Worm (Caenorhabditis elegans) whole organism, L3 larva: Measurements from ENCODE around the gene clec-161.

Experiments used
- R02D3.7 ChIP-seq: fragments of 150-350 bp; optimal IDR thresholded peaks from 2 replicates; lab custom pipeline; 2014; ENCODE audit warnings: missing biosample characterization, missing genetic modification characterization
- ZK546.5 ChIP-seq: sonication (generic microtip); optimal IDR thresholded peaks from 2 replicates; lab custom pipeline; 2017; ENCODE audit warnings: missing biosample characterization, missing genetic modification characterization
- ceh-82 ChIP-seq: fragments of 150-350 bp; optimal IDR thresholded peaks from 2 replicates; lab custom pipeline; 2014; ENCODE audit warnings: missing biosample characterization, missing genetic modification characterization
- ceh-9 ChIP-seq: sonication (generic microtip); optimal IDR thresholded peaks from 2 replicates; lab custom pipeline; 2018; ENCODE audit warnings: missing biosample characterization, missing genetic modification characterization
- daf-12 ChIP-seq: fragments of 150-350 bp; optimal IDR thresholded peaks from 2 replicates; lab custom pipeline; 2014; ENCODE audit warnings: missing biosample characterization, missing genetic modification reagents, missing genetic modification characterization
- egl-27 ChIP-seq: sonication (generic microtip); optimal IDR thresholded peaks from 4 replicates; lab custom pipeline; 2017; ENCODE audit warnings: missing biosample characterization, missing genetic modification reagents, missing genetic modification characterization
- egl-5 ChIP-seq: fragments of 150-350 bp; optimal IDR thresholded peaks from 2 replicates; lab custom pipeline; 2017; ENCODE audit warnings: missing biosample characterization, missing genetic modification reagents, missing genetic modification characterization, inconsistent platforms
- elt-2 ChIP-seq: sonication (generic microtip); optimal IDR thresholded peaks from 2 replicates; lab custom pipeline; 2016; ENCODE audit warnings: missing genetic modification reagents, mild to moderate bottlenecking, missing genetic modification characterization, missing compliant biosample characterization
- elt-3 ChIP-seq, 3 experiments: fragments of 150-350 bp in 1 of 3; sonication (generic microtip) in 2 of 3; optimal IDR thresholded peaks; 2 replicates in 2 of 3; 4 replicates in 1 of 3; lab custom pipeline; 2014 to 2017; ENCODE audit warnings: missing biosample characterization in 3 of 3, missing genetic modification characterization in 3 of 3
- eor-1 ChIP-seq, 2 experiments: fragments of 150-350 bp; optimal IDR thresholded peaks; 2 replicates each; lab custom pipeline; 2014 to 2018; ENCODE audit warnings: missing biosample characterization in 2 of 2, missing genetic modification characterization in 2 of 2
- fkh-10 ChIP-seq: sonication (generic microtip); optimal IDR thresholded peaks from 2 replicates; lab custom pipeline; 2017; ENCODE audit warnings: missing biosample characterization, missing genetic modification reagents, missing genetic modification characterization
- fos-1 ChIP-seq: fragments of 150-350 bp; optimal IDR thresholded peaks from 2 replicates; lab custom pipeline; 2014; ENCODE audit warnings: missing biosample characterization, missing genetic modification characterization
- hmg-11 ChIP-seq: sonication (generic microtip); optimal IDR thresholded peaks from 2 replicates; lab custom pipeline; 2016; ENCODE audit warnings: missing genetic modification characterization, missing compliant biosample characterization
- jun-1 ChIP-seq: fragments of 150-350 bp; optimal IDR thresholded peaks from 2 replicates; lab custom pipeline; 2014; ENCODE audit warnings: missing biosample characterization, missing genetic modification reagents, missing genetic modification characterization
- lin-15B ChIP-seq: fragments of 150-350 bp; optimal IDR thresholded peaks from 2 replicates; lab custom pipeline; 2014; ENCODE audit warnings: missing biosample characterization, missing genetic modification characterization
- lsy-12 ChIP-seq: sonication (generic microtip); optimal IDR thresholded peaks from 2 replicates; lab custom pipeline; 2016; ENCODE audit warnings: mild to moderate bottlenecking, missing genetic modification characterization, missing compliant biosample characterization
- mml-1 ChIP-seq: fragments of 150-350 bp; sonication (generic microtip); optimal IDR thresholded peaks from 3 replicates; lab custom pipeline; 2014; ENCODE audit warnings: missing biosample characterization, missing genetic modification characterization
- nfya-1 ChIP-seq: sonication (generic microtip); optimal IDR thresholded peaks from 2 replicates; lab custom pipeline; 2017; ENCODE audit warnings: missing genetic modification characterization, mild to moderate bottlenecking, missing compliant biosample characterization, antibody characterized with exemption, moderate library complexity; ENCODE audit not compliant: insufficient read depth
- nhr-11 ChIP-seq: fragments of 150-350 bp; optimal IDR thresholded peaks from 2 replicates; lab custom pipeline; 2014; ENCODE audit warnings: missing biosample characterization, missing genetic modification characterization
- nhr-12 ChIP-seq: fragments of 150-350 bp; optimal IDR thresholded peaks from 2 replicates; lab custom pipeline; 2014; ENCODE audit warnings: missing biosample characterization, missing genetic modification characterization
- nhr-23 ChIP-seq: fragments of 150-350 bp; optimal IDR thresholded peaks from 2 replicates; lab custom pipeline; 2014; ENCODE audit warnings: missing biosample characterization, missing genetic modification reagents, missing genetic modification characterization
- nhr-237 ChIP-seq: fragments of 150-350 bp; optimal IDR thresholded peaks from 2 replicates; lab custom pipeline; 2014; ENCODE audit warnings: missing biosample characterization, missing genetic modification characterization
- nhr-25 ChIP-seq: sonication (generic microtip); optimal IDR thresholded peaks from 2 replicates; lab custom pipeline; 2017; ENCODE audit warnings: missing biosample characterization, missing genetic modification characterization
- nhr-28 ChIP-seq: fragments of 150-350 bp; optimal IDR thresholded peaks from 2 replicates; lab custom pipeline; 2014; ENCODE audit warnings: missing biosample characterization, missing genetic modification characterization
- nhr-43 ChIP-seq: sonication (generic microtip); optimal IDR thresholded peaks from 2 replicates; lab custom pipeline; 2016; ENCODE audit warnings: mild to moderate bottlenecking, missing genetic modification characterization, missing compliant biosample characterization; ENCODE audit not compliant: poor library complexity, severe bottlenecking
- nhr-67 ChIP-seq: fragments of 150-350 bp; optimal IDR thresholded peaks from 2 replicates; lab custom pipeline; 2014; ENCODE audit warnings: missing biosample characterization, missing genetic modification characterization
- nhr-76 ChIP-seq: fragments of 150-350 bp; sonication (generic microtip); optimal IDR thresholded peaks from 5 replicates; lab custom pipeline; 2014; ENCODE audit warnings: missing biosample characterization, missing genetic modification characterization
- nhr-77 ChIP-seq: fragments of 150-350 bp; optimal IDR thresholded peaks from 2 replicates; lab custom pipeline; 2014; ENCODE audit warnings: missing biosample characterization, missing genetic modification characterization
- pha-4 ChIP-seq: fragments of 150-350 bp; optimal IDR thresholded peaks from 2 replicates; lab custom pipeline; 2014; ENCODE audit warnings: missing biosample characterization, missing genetic modification reagents, missing genetic modification characterization
- pqm-1 ChIP-seq: fragments of 150-350 bp; optimal IDR thresholded peaks from 2 replicates; lab custom pipeline; 2017; ENCODE audit warnings: missing biosample characterization, missing genetic modification characterization, inconsistent platforms
- skn-1 ChIP-seq: fragments of 150-350 bp; optimal IDR thresholded peaks from 2 replicates; lab custom pipeline; 2014; ENCODE audit warnings: missing biosample characterization, missing genetic modification characterization
- snpc-4 ChIP-seq: fragments of 150-350 bp; optimal IDR thresholded peaks from 2 replicates; lab custom pipeline; 2014; ENCODE audit warnings: missing biosample characterization, missing genetic modification characterization
- tbx-2 ChIP-seq: sonication (generic microtip); optimal IDR thresholded peaks from 2 replicates; lab custom pipeline; 2016; ENCODE audit warnings: mild to moderate bottlenecking, missing genetic modification characterization, missing compliant biosample characterization
- unc-39 ChIP-seq: sonication (generic microtip); optimal IDR thresholded peaks from 4 replicates; lab custom pipeline; 2017; ENCODE audit warnings: missing biosample characterization, missing genetic modification characterization
- zag-1 ChIP-seq: fragments of 150-350 bp; optimal IDR thresholded peaks from 2 replicates; lab custom pipeline; 2014; ENCODE audit warnings: missing biosample characterization, missing genetic modification characterization

The clec-161 gene

ce11 chrIII:9608650-9609049 lies at the start of gene clec-161:
Gene clec-161, minus strand, starts transcription at chrIII:9608750.
- no peak for TF ChIP-seq hmg-11 (tag; lab: Kevin White, UChicago)
- TF ChIP-seq nhr-77 (tag; lab: Kevin White, UChicago): no peak
- TF ChIP-seq egl-5 (tag; lab: Kevin White, UChicago): no peak
- TF ChIP-seq ceh-9 (tag; lab: Kevin White, UChicago): no peak
- no peak for TF ChIP-seq nhr-76 (tag; lab: Kevin White, UChicago)

ce11 chrIII:9655802-9656201 lies 47.3 kb upstream of the clec-161 start, which contains the start of gene C15H7.4:
Gene C15H7.4, minus strand, starts transcription at chrIII:9655902.
- TF ChIP-seq nhr-28 (tag; lab: Kevin White, UChicago): no peak
- TF ChIP-seq jun-1 (tag; lab: Kevin White, UChicago): no peak
- TF ChIP-seq hmg-11 (tag; lab: Kevin White, UChicago): no peak
- no peak for TF ChIP-seq R02D3.7 (tag; lab: Kevin White, UChicago)
- TF ChIP-seq pqm-1 (tag; lab: Kevin White, UChicago): no peak
- TF ChIP-seq eor-1 (tag; optimal IDR thresholded peaks at IDR 0.05; lab: Kevin White, UChicago): no peak
- no peak for TF ChIP-seq fos-1 (tag; lab: Kevin White, UChicago)
- no peak for TF ChIP-seq lsy-12 (tag; lab: Kevin White, UChicago)
- no peak for TF ChIP-seq snpc-4 (tag; lab: Kevin White, UChicago)
- TF ChIP-seq tbx-2 (tag; lab: Kevin White, UChicago): no peak
- TF ChIP-seq elt-2: no peak
- TF ChIP-seq daf-12 (tag; lab: Kevin White, UChicago): no peak
- no peak for TF ChIP-seq fkh-10
- TF ChIP-seq nhr-11: no peak
- TF ChIP-seq nhr-23 (tag; lab: Kevin White, UChicago): no peak

ce11 chrIII:9651871-9652270 lies 43.3 kb upstream of the clec-161 start, which contains the start of gene C15H7.3:
Gene C15H7.3, minus strand, starts transcription at chrIII:9651971.
- TF ChIP-seq fos-1 (tag; lab: Kevin White, UChicago): no peak
- TF ChIP-seq elt-3 (tag; optimal IDR thresholded peaks at IDR 0.05; lab: Kevin White, UChicago): no peak
- TF ChIP-seq nhr-12 (tag; lab: Kevin White, UChicago): no peak
- TF ChIP-seq nhr-76 (tag; lab: Kevin White, UChicago): no peak
- no peak for TF ChIP-seq nhr-43 (tag; lab: Kevin White, UChicago)
- no peak for TF ChIP-seq elt-2
- no peak for TF ChIP-seq snpc-4 (tag; lab: Kevin White, UChicago)
- no peak for TF ChIP-seq nhr-25 (tag; lab: Kevin White, UChicago)
- no peak for TF ChIP-seq ZK546.5 (tag; lab: Kevin White, UChicago)
- TF ChIP-seq jun-1 (tag; lab: Kevin White, UChicago): no peak
- no peak for TF ChIP-seq pqm-1 (tag; lab: Kevin White, UChicago)
- no peak for TF ChIP-seq daf-12 (tag; lab: Kevin White, UChicago)
- no peak for TF ChIP-seq tbx-2 (tag; lab: Kevin White, UChicago)
- TF ChIP-seq ceh-82 (tag; lab: Kevin White, UChicago): no peak

ce11 chrIII:9646440-9647021 lies 38.0 kb upstream of the clec-161 start:
- TF ChIP-seq nhr-25 (tag; lab: Kevin White, UChicago) (peak; percentile 10), nhr-11 (no peak), zag-1 (tag; lab: Kevin White, UChicago) (no peak), skn-1 (tag; lab: Kevin White, UChicago) (no peak), nhr-12 (tag; lab: Kevin White, UChicago) (no peak), pha-4 (no peak), nhr-67 (tag; lab: Kevin White, UChicago) (no peak), egl-27 (tag; lab: Kevin White, UChicago) (no peak), daf-12 (tag; lab: Kevin White, UChicago) (no peak), ceh-82 (tag; lab: Kevin White, UChicago) (no peak), lin-15B (no peak), eor-1 (tag; optimal IDR thresholded peaks at IDR 0.05; lab: Kevin White, UChicago) (no peak), unc-39 (tag; lab: Kevin White, UChicago) (no peak), nhr-23 (tag; lab: Kevin White, UChicago) (peak; percentile 84), nfya-1 (tag; lab: Kevin White, UChicago) (no peak), mml-1 (no peak), nhr-237 (tag; lab: Kevin White, UChicago) (no peak), nhr-43 (tag; lab: Kevin White, UChicago) (peak; percentile 66)
